Worm (Caenorhabditis elegans): ENCODE results near the gene lin-13.

Gene lin-13

DNA sequence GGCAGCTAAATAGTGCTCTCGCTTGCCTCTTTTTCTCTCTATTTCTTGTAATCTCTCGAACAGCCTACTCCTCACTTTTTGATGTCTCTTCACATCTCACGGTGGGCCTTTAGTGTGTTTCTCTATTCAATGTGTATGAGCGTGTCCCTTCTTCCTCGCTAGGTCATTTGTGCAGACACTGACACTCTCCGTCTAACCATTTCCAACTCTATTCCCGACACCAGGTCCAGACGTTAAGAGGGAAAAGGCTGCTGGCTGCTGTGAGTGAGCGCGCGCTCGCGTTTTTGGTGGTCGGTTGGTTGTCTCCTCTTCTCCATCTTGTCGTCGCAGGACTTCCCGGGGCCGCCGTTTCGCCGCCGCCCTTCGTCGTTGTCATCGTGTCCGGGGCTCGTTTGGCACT, 49.9 kb downstream of the lin-13 start (continued):
- TF ChIP-seq ceh-2 (tag; optimal IDR thresholded peaks at IDR 0.05) (peak; percentile 53), pag-3 (tag; optimal IDR thresholded peaks at IDR 0.05; ENCODE audit: borderline replicate concordance) (no peak), fax-1 (tag; optimal IDR thresholded peaks at IDR 0.05) (no peak), zip-5 (tag; optimal IDR thresholded peaks at IDR 0.05) (no peak), pros-1 (tag; optimal IDR thresholded peaks at IDR 0.05) (peak; percentile 54), syd-9 (tag; optimal IDR thresholded peaks at IDR 0.05) (no peak), ceh-9 (tag; optimal IDR thresholded peaks at IDR 0.05) (no peak), ceh-18 (tag; optimal IDR thresholded peaks at IDR 0.05) (peak; percentile 48), pqm-1 (tag; optimal IDR thresholded peaks at IDR 0.05) (no peak), elt-2 (tag; optimal IDR thresholded peaks at IDR 0.05) (no peak), K02D7.2 (tag; optimal IDR thresholded peaks at IDR 0.05) (no peak), nhr-11 (tag; optimal IDR thresholded peaks at IDR 0.05) (no peak), gmeb-2 (tag; optimal IDR thresholded peaks at IDR 0.05) (peak; percentile 24), K09A11.1 (tag; optimal IDR thresholded peaks at IDR 0.05; ENCODE audit: insufficient read depth) (no peak), sox-4 (tag; optimal IDR thresholded peaks at IDR 0.05) (no peak), ahr-1 (tag; optimal IDR thresholded peaks at IDR 0.05) (no peak), ceh-45 (GFP tag; IDR thresholded peaks at IDR 0.05) (no peak), che-1 (tag; optimal IDR thresholded peaks at IDR 0.05) (no peak), ceh-6 (GFP tag; optimal IDR thresholded peaks at IDR 0.05) (peak; percentile 39)

DNA sequence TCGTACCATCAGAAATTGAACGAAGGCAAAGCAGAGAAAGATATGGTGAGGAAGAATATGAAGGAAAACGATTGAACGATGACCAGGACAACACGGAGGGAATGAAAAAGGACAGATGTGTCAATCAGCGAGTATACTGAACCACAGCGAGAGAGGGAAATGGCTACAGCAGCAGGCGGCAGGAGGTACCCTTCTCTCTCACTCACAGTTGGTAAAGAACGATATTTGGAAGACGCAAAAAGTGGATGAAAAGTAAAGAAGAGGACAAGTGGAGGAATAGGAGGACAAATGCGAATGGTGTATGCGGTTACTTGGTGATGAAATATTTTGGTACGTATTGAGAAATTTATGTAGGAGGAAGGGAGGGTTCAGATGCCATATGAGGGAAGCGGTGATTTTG, 52.8 kb downstream of the lin-13 start, which contains the start of gene ZK783.7:
Gene ZK783.7 (plus strand): TSS at position 246 of the 400 bp plus-strand sequence.
- no peak for TF ChIP-seq odd-2 (tag; optimal IDR thresholded peaks at IDR 0.05)
- peak; percentile 42 for TF ChIP-seq unc-55 (GFP tag; optimal IDR thresholded peaks at IDR 0.05)
- TF ChIP-seq hlh-6 (tag; optimal IDR thresholded peaks at IDR 0.05): peak; percentile 51
- TF ChIP-seq hlh-13 (GFP tag; optimal IDR thresholded peaks at IDR 0.05): no peak

DNA sequence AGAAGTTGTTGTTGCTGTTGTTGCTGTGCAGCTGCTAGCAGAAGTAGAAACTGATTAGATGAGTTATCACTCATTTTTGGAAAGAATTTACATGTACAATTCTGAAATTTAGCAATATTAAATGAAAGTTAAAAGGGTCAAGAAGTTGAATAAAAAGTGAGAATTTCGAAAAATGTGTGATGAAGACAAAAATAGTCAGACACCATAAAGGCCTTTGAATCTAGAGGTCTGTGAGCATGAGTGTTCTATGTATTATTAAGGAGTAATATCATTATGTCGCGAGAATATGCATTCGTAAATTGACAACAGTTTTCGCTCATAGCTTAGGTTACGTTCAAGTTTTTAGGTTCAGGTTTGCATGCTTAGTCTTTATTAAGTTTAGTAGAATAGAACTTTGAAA, 53.4 kb downstream of the lin-13 start, which contains the start of gene baz-2:
Gene baz-2 (minus strand): TSS at position 101 of the 400 bp plus-strand sequence.
- TF ChIP-seq mec-3 (tag; optimal IDR thresholded peaks at IDR 0.05; ENCODE audit: borderline replicate concordance) (no peak), ceh-18 (tag; optimal IDR thresholded peaks at IDR 0.05) (no peak), nhr-11 (tag; optimal IDR thresholded peaks at IDR 0.05) (no peak), hlh-6 (tag; optimal IDR thresholded peaks at IDR 0.05) (no peak), dmd-4 (tag; optimal IDR thresholded peaks at IDR 0.05; ENCODE audit: borderline replicate concordance) (no peak), F13H6.1 (tag; optimal IDR thresholded peaks at IDR 0.05) (no peak), pax-1 (tag; optimal IDR thresholded peaks at IDR 0.05) (no peak), T23F11.4 (GFP tag; optimal IDR thresholded peaks at IDR 0.05) (no peak), C38D4.7 (GFP tag; optimal IDR thresholded peaks at IDR 0.05) (no peak), ceh-22 (tag; optimal IDR thresholded peaks at IDR 0.05) (no peak), che-1 (tag; optimal IDR thresholded peaks at IDR 0.05) (no peak), ztf-16 (tag; optimal IDR thresholded peaks at IDR 0.05) (no peak), fax-1 (tag; optimal IDR thresholded peaks at IDR 0.05) (no peak)

DNA sequence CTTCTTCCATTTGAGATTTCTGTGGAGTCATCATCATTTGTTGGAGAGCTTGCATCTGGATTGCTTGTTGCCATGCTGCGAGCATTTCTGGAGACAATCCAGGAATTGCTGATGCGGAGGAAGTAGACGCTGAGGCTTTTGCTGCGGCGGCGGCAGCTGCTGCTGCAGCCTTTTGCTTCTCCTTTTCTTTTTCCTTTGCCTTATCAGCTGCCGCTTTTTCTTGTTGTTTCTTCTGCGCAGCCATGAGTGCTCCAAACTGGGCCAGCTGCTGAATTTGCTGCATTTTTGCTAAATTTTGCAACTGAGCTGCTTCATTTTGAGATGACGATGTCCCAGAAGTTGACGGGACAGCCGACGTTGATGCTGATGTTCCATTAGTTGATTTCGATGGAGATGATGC, 53.8 kb downstream of the lin-13 start:
- TF ChIP-seq ceh-22 (tag; optimal IDR thresholded peaks at IDR 0.05): no peak
